Worm (Caenorhabditis elegans) whole organism, L4 larva: ENCODE results near the gene C04F5.2.

Source experiments
- cey-2 ChIP-seq: sonication (generic microtip); optimal IDR thresholded peaks from 3 replicates; lab custom pipeline; 2017; ENCODE audit warnings: missing genetic modification characterization, mild to moderate bottlenecking, missing compliant biosample characterization, antibody characterized with exemption, borderline replicate concordance; ENCODE audit not compliant: insufficient read depth
- jun-1 ChIP-seq: fragments of 150-350 bp; optimal IDR thresholded peaks from 2 replicates; lab custom pipeline; 2014; ENCODE audit warnings: missing biosample characterization, missing genetic modification reagents, missing genetic modification characterization
- nhr-102 ChIP-seq: sonication (generic microtip); optimal IDR thresholded peaks from 2 replicates; lab custom pipeline; 2016; ENCODE audit warnings: mild to moderate bottlenecking, missing genetic modification characterization, moderate library complexity, missing compliant biosample characterization
- nhr-28 ChIP-seq: fragments of 150-350 bp; optimal IDR thresholded peaks from 2 replicates; lab custom pipeline; 2014; ENCODE audit warnings: missing biosample characterization, missing genetic modification characterization
- pha-4 ChIP-seq, 2 experiments: fragments of 150-350 bp in 1 of 2; fragments of 200-800 bp in 1 of 2; sonication (Bioruptor generic) in 1 of 2; IDR thresholded peaks in 1 of 2; optimal IDR thresholded peaks in 1 of 2; 2 replicates each; pipeline versions ENCODE4 v1.3.6 to Lab custom; 2014 to 2022; ENCODE audit warnings: missing genetic modification characterization in 2 of 2, missing genetic modification reagents in 2 of 2, missing biosample characterization in 1 of 2, missing compliant biosample characterization in 1 of 2

ce11 chrV:5053335-5053734 lies 43.6 kb downstream of the C04F5.2 start, which contains the start of gene cwp-4:
- TF ChIP-seq nhr-102 (tag; lab: Kevin White, UChicago) (no peak), jun-1 (tag; lab: Kevin White, UChicago) (no peak), pha-4 (GFP tag; IDR thresholded peaks at IDR 0.05; lab: Robert Waterston, UW) (no peak), pha-4 (tag; optimal IDR thresholded peaks at IDR 0.05; lab: Kevin White, UChicago) (no peak), cey-2 (no peak), nhr-28 (tag; lab: Kevin White, UChicago) (no peak)
